Worm (Caenorhabditis elegans) whole organism, L4 larva: ENCODE results near the gene F56C9.10.

Experiments
- F26F4.8 ChIP-seq: fragments of 200-800 bp; sonication (Bioruptor generic); conservative IDR thresholded peaks from 2 replicates; pipeline ENCODE4 v1.3.6; 2022; ENCODE audit warnings: missing genetic modification characterization, missing compliant biosample characterization
- F44E2.7 ChIP-seq: fragments of 200-800 bp; sonication (Bioruptor generic); IDR thresholded peaks from 2 replicates; pipeline ENCODE4 v2.1.2; 2022; ENCODE audit warnings: missing genetic modification characterization, missing compliant biosample characterization
- R02D3.7 ChIP-seq: fragments of 150-350 bp; sonication (generic microtip); optimal IDR thresholded peaks from 3 replicates; lab custom pipeline; 2014; ENCODE audit warnings: missing biosample characterization, missing genetic modification characterization
- T20F7.1 ChIP-seq: fragments of 200-800 bp; sonication (Bioruptor generic); optimal IDR thresholded peaks from 2 replicates; lab custom pipeline; 2018; ENCODE audit warnings: mild to moderate bottlenecking, missing genetic modification characterization, missing compliant biosample characterization
- T26A8.4 ChIP-seq: fragments of 200-800 bp; sonication (Bioruptor generic); IDR thresholded peaks from 2 replicates; pipeline ENCODE4 v1.3.6; 2022; ENCODE audit warnings: missing genetic modification characterization, missing compliant biosample characterization
- Y75B8A.6 ChIP-seq: fragments of 200-800 bp; sonication (Bioruptor generic); IDR thresholded peaks from 2 replicates; pipeline ENCODE4 v1.3.6; 2022; ENCODE audit warnings: missing genetic modification reagents, missing genetic modification characterization, missing compliant biosample characterization
- ZK337.2 ChIP-seq: fragments of 200-800 bp; sonication (Bioruptor generic); IDR thresholded peaks from 2 replicates; pipeline ENCODE4 v1.3.6; 2022; ENCODE audit warnings: missing genetic modification reagents, missing genetic modification characterization, missing compliant biosample characterization
- ZK546.5 ChIP-seq, 2 experiments: sonication (generic microtip); optimal IDR thresholded peaks; 2 replicates each; lab custom pipeline; 2017; ENCODE audit warnings: missing biosample characterization in 2 of 2, missing genetic modification characterization in 2 of 2
- aha-1 ChIP-seq: fragments of 150-350 bp; peaks from one replicate; lab custom pipeline; 2014; ENCODE audit warnings: missing biosample characterization, missing genetic modification characterization
- ama-1 ChIP-seq: fragments of 150-350 bp; optimal IDR thresholded peaks from 2 replicates; lab custom pipeline; 2014; ENCODE audit warnings: inconsistent platforms, mixed read lengths
- ceh-20 ChIP-seq: fragments of 200-800 bp; sonication (Bioruptor generic); IDR thresholded peaks from 2 replicates; pipeline ENCODE4 v1.3.6; 2022; ENCODE audit warnings: missing genetic modification reagents, missing genetic modification characterization, missing compliant biosample characterization
- ceh-28 ChIP-seq: fragments of 150-350 bp; optimal IDR thresholded peaks from 2 replicates; lab custom pipeline; 2014; ENCODE audit warnings: missing biosample characterization, missing genetic modification reagents, missing genetic modification characterization
- ceh-62 ChIP-seq: sonication (generic microtip); optimal IDR thresholded peaks from 2 replicates; lab custom pipeline; 2017; ENCODE audit warnings: missing biosample characterization, missing genetic modification characterization
- ces-1 ChIP-seq: fragments of 150-350 bp; sonication (generic microtip); optimal IDR thresholded peaks from 4 replicates; lab custom pipeline; 2014; ENCODE audit warnings: missing biosample characterization, missing genetic modification reagents, missing genetic modification characterization
- cey-2 ChIP-seq: sonication (generic microtip); optimal IDR thresholded peaks from 3 replicates; lab custom pipeline; 2017; ENCODE audit warnings: missing genetic modification characterization, mild to moderate bottlenecking, missing compliant biosample characterization, antibody characterized with exemption, borderline replicate concordance; ENCODE audit not compliant: insufficient read depth
- daf-12 ChIP-seq: fragments of 150-350 bp; optimal IDR thresholded peaks from 2 replicates; lab custom pipeline; 2014; ENCODE audit warnings: missing biosample characterization, missing genetic modification reagents, missing genetic modification characterization
- daf-16 ChIP-seq, 3 experiments: sonication (generic microtip); optimal IDR thresholded peaks; 2 replicates each; lab custom pipeline; 2016 to 2017; ENCODE audit warnings: missing genetic modification characterization in 3 of 3, missing genetic modification reagents in 3 of 3, mild to moderate bottlenecking in 2 of 3, missing compliant biosample characterization in 2 of 3, missing biosample characterization in 1 of 3, moderate library complexity in 1 of 3
- dmd-8 ChIP-seq: fragments of 200-800 bp; sonication (Bioruptor generic); IDR thresholded peaks from 2 replicates; pipeline ENCODE4 v1.3.6; 2022; ENCODE audit warnings: missing genetic modification characterization, missing compliant biosample characterization
- dmd-9 ChIP-seq: fragments of 200-800 bp; sonication (Bioruptor generic); IDR thresholded peaks from 2 replicates; pipeline ENCODE4 v1.3.6; 2022; ENCODE audit warnings: missing genetic modification reagents, missing genetic modification characterization, missing compliant biosample characterization
- duxl-1 ChIP-seq: sonication (generic microtip); optimal IDR thresholded peaks from 2 replicates; lab custom pipeline; 2016; ENCODE audit warnings: mild to moderate bottlenecking, missing genetic modification characterization, moderate library complexity, missing compliant biosample characterization; ENCODE audit not compliant: poor library complexity
- egl-43 ChIP-seq: fragments of 200-800 bp; sonication (Bioruptor generic); IDR thresholded peaks from 2 replicates; pipeline ENCODE4 v1.3.6; 2022; ENCODE audit warnings: missing genetic modification reagents, missing genetic modification characterization, missing compliant biosample characterization
- fos-1 ChIP-seq: fragments of 150-350 bp; optimal IDR thresholded peaks from 2 replicates; lab custom pipeline; 2014; ENCODE audit warnings: missing biosample characterization, missing genetic modification characterization
- gei-8 ChIP-seq: fragments of 200-800 bp; sonication (Bioruptor generic); optimal IDR thresholded peaks from 2 replicates; lab custom pipeline; 2018; ENCODE audit warnings: mild to moderate bottlenecking, missing genetic modification characterization, missing compliant biosample characterization
- hlh-11 ChIP-seq: fragments of 200-800 bp; sonication (Bioruptor generic); optimal IDR thresholded peaks from 2 replicates; lab custom pipeline; 2018; ENCODE audit warnings: mild to moderate bottlenecking, missing genetic modification characterization, missing compliant biosample characterization
- hmg-1.1 ChIP-seq: fragments of 200-800 bp; sonication (Bioruptor generic); IDR thresholded peaks from 2 replicates; pipeline ENCODE4 v1.3.6; 2022; ENCODE audit warnings: missing genetic modification reagents, missing genetic modification characterization, missing compliant biosample characterization
- jun-1 ChIP-seq: fragments of 150-350 bp; optimal IDR thresholded peaks from 2 replicates; lab custom pipeline; 2014; ENCODE audit warnings: missing biosample characterization, missing genetic modification reagents, missing genetic modification characterization
- lin-13 ChIP-seq: fragments of 150-350 bp; optimal IDR thresholded peaks from 2 replicates; lab custom pipeline; 2014; ENCODE audit warnings: missing biosample characterization, missing genetic modification reagents, missing genetic modification characterization
- lin-38 ChIP-seq: fragments of 200-800 bp; sonication (Bioruptor generic); IDR thresholded peaks from 2 replicates; pipeline ENCODE4 v1.3.6; 2022; ENCODE audit warnings: missing genetic modification reagents, missing genetic modification characterization, missing compliant biosample characterization
- lin-39 ChIP-seq: fragments of 150-350 bp; optimal IDR thresholded peaks from 2 replicates; lab custom pipeline; 2014; ENCODE audit warnings: missing biosample characterization, missing genetic modification reagents, missing genetic modification characterization
- lsy-2 ChIP-seq, 2 experiments: fragments of 150-350 bp in 1 of 2; sonication (generic microtip) in 1 of 2; optimal IDR thresholded peaks; 2 replicates each; lab custom pipeline; 2014 to 2017; ENCODE audit warnings: missing biosample characterization in 2 of 2, missing genetic modification characterization in 2 of 2
- mdl-1 ChIP-seq, 2 experiments: fragments of 150-350 bp in 1 of 2; sonication (generic microtip) in 1 of 2; optimal IDR thresholded peaks; 2 replicates each; lab custom pipeline; 2014 to 2017; ENCODE audit warnings: missing biosample characterization in 2 of 2, missing genetic modification characterization in 2 of 2
- mep-1 ChIP-seq: fragments of 150-350 bp; sonication (generic microtip); optimal IDR thresholded peaks from 3 replicates; lab custom pipeline; 2014; ENCODE audit warnings: missing biosample characterization, missing genetic modification characterization
- mes-2 ChIP-seq: sonication (generic microtip); optimal IDR thresholded peaks from 2 replicates; lab custom pipeline; 2016; ENCODE audit warnings: missing genotype, mild to moderate bottlenecking, missing genetic modification characterization, missing compliant biosample characterization; ENCODE audit not compliant: poor library complexity, severe bottlenecking
- nhr-10 ChIP-seq: fragments of 150-350 bp; optimal IDR thresholded peaks from 2 replicates; lab custom pipeline; 2014; ENCODE audit warnings: missing biosample characterization, missing genetic modification characterization
- nhr-102 ChIP-seq: sonication (generic microtip); optimal IDR thresholded peaks from 2 replicates; lab custom pipeline; 2016; ENCODE audit warnings: mild to moderate bottlenecking, missing genetic modification characterization, moderate library complexity, missing compliant biosample characterization
- nhr-25 ChIP-seq: sonication (generic microtip); optimal IDR thresholded peaks from 2 replicates; lab custom pipeline; 2017; ENCODE audit warnings: missing genetic modification characterization, mild to moderate bottlenecking, missing compliant biosample characterization, antibody characterized with exemption, moderate library complexity, borderline replicate concordance; ENCODE audit not compliant: insufficient read depth
- nhr-42 ChIP-seq: fragments of 200-800 bp; sonication (Bioruptor generic); IDR thresholded peaks from 2 replicates; pipeline ENCODE4 v1.3.6; 2022; ENCODE audit warnings: missing genetic modification characterization, missing compliant biosample characterization
- nhr-48 ChIP-seq: sonication (generic microtip); optimal IDR thresholded peaks from 2 replicates; lab custom pipeline; 2016; ENCODE audit warnings: mild to moderate bottlenecking, missing genetic modification characterization, missing compliant biosample characterization
- nhr-77 ChIP-seq: fragments of 150-350 bp; optimal IDR thresholded peaks from 2 replicates; lab custom pipeline; 2014; ENCODE audit warnings: missing biosample characterization, missing genetic modification characterization
- sdz-12 ChIP-seq: fragments of 200-800 bp; sonication (Bioruptor generic); optimal IDR thresholded peaks from 2 replicates; lab custom pipeline; 2018; ENCODE audit warnings: mild to moderate bottlenecking, missing genetic modification characterization, missing compliant biosample characterization
- set-16 ChIP-seq: fragments of 200-800 bp; sonication (Bioruptor generic); IDR thresholded peaks from 2 replicates; pipeline ENCODE4 v1.3.6; 2022; ENCODE audit warnings: missing genetic modification reagents, missing genetic modification characterization, missing compliant biosample characterization
- snpc-1.2 ChIP-seq: fragments of 200-800 bp; sonication (Bioruptor generic); IDR thresholded peaks from 2 replicates; pipeline ENCODE4 v1.3.6; 2022; ENCODE audit warnings: missing genetic modification reagents, missing genetic modification characterization, missing compliant biosample characterization
- spr-1 ChIP-seq: sonication (generic microtip); optimal IDR thresholded peaks from 2 replicates; lab custom pipeline; 2016; ENCODE audit warnings: mild to moderate bottlenecking, missing genetic modification characterization, missing compliant biosample characterization
- spr-3 ChIP-seq: fragments of 200-800 bp; sonication (Bioruptor generic); optimal IDR thresholded peaks from 2 replicates; lab custom pipeline; 2018; ENCODE audit warnings: mild to moderate bottlenecking, missing genetic modification characterization, missing compliant biosample characterization
- tag-97 ChIP-seq: fragments of 200-800 bp; sonication (Bioruptor generic); IDR thresholded peaks from 2 replicates; pipeline ENCODE4 v1.3.6; 2022; ENCODE audit warnings: missing genetic modification characterization, missing compliant biosample characterization
- tra-1 ChIP-seq: fragments of 200-800 bp; sonication (Bioruptor generic); IDR thresholded peaks from 2 replicates; pipeline ENCODE4 v1.3.6; 2022; ENCODE audit warnings: missing genetic modification reagents, missing genetic modification characterization, missing compliant biosample characterization
- unc-39 ChIP-seq: sonication (generic microtip); optimal IDR thresholded peaks from 2 replicates; lab custom pipeline; 2017; ENCODE audit warnings: missing biosample characterization, missing genetic modification characterization
- zfp-3 ChIP-seq: fragments of 200-800 bp; sonication (Bioruptor generic); conservative IDR thresholded peaks from 2 replicates; pipeline ENCODE4 v1.3.6; 2022; ENCODE audit warnings: missing genetic modification reagents, missing genetic modification characterization, missing compliant biosample characterization
- zip-2 ChIP-seq: fragments of 150-350 bp; optimal IDR thresholded peaks from 2 replicates; lab custom pipeline; 2014; ENCODE audit warnings: missing biosample characterization, missing genetic modification characterization
- ztf-11 ChIP-seq: fragments of 150-350 bp; optimal IDR thresholded peaks from 2 replicates; lab custom pipeline; 2014; ENCODE audit warnings: missing biosample characterization, missing genetic modification characterization

F56C9.10 gene

ce11 chrIII:7338693-7339092 is 3.6 kb upstream of the F56C9.10 start, which contains the start of gene kap-1:
Gene kap-1 (plus strand): TSS chrIII:7338835.
- TF ChIP-seq ces-1 (no peak), lsy-2 (tag; optimal IDR thresholded peaks at IDR 0.05; lab: Kevin White, UChicago) (peak in 1 of 2 experiments; percentile 33), ceh-28 (no peak), jun-1 (tag; lab: Kevin White, UChicago) (no peak), dmd-9 (GFP tag; lab: Robert Waterston, UW) (no peak), ceh-62 (no peak), ZK337.2 (GFP tag; lab: Robert Waterston, UW) (0 out of 2 replicates have a peak, but pooled peaks have one; percentile 37), tag-97 (GFP tag; lab: Robert Waterston, UW) (no peak), aha-1 (no peak), mep-1 (peak; percentile 32), tra-1 (GFP tag; lab: Robert Waterston, UW) (0 out of 2 replicates have a peak, but pooled peaks have one; percentile 5), spr-1 (tag; lab: Kevin White, UChicago) (no peak), zfp-3 (GFP tag; lab: Robert Waterston, UW) (no peak; the same call in 1 of the 2 replicates), R02D3.7 (tag; lab: Kevin White, UChicago) (no peak), daf-16 (GFP tag; optimal IDR thresholded peaks at IDR 0.05; lab: Kevin White, UChicago) (peak in 1 of 2 experiments; percentile 12), daf-16 (tag; optimal IDR thresholded peaks at IDR 0.05; lab: Kevin White, UChicago) (peak; percentile 18), nhr-10 (tag; lab: Kevin White, UChicago) (no peak), ceh-20 (GFP tag; lab: Robert Waterston, UW) (no peak), mes-2 (tag; lab: Kevin White, UChicago) (peak; percentile 20), F26F4.8 (no peak), nhr-42 (GFP tag; lab: Robert Waterston, UW) (no peak), T26A8.4 (GFP tag; lab: Robert Waterston, UW) (0 out of 2 replicates have a peak, but pooled peaks have one; percentile 26), ama-1 (lab: Kevin White, UChicago) (peak; percentile 75), cey-2 (no peak), zip-2 (tag; lab: Kevin White, UChicago) (no peak), hlh-11 (tag; lab: Kevin White, UChicago) (peak; percentile 11), lin-13 (GFP tag; lab: Kevin White, UChicago) (no peak), T20F7.1 (GFP tag; lab: Kevin White, UChicago) (peak; percentile 18), ZK546.5 (tag; optimal IDR thresholded peaks at IDR 0.05; lab: Kevin White, UChicago) (no peak), dmd-8 (no peak), hmg-1.1 (0 out of 2 replicates have a peak, but pooled peaks have one; percentile 36), spr-3 (GFP tag; lab: Kevin White, UChicago) (peak; percentile 29), lin-38 (GFP tag; lab: Robert Waterston, UW) (0 out of 2 replicates have a peak, but pooled peaks have one; percentile 21), F44E2.7 (GFP tag; lab: Robert Waterston, UW) (0 out of 2 replicates have a peak, but pooled peaks have one; percentile 50), lin-39 (no peak), mdl-1 (tag; optimal IDR thresholded peaks at IDR 0.05; lab: Kevin White, UChicago) (no peak), ztf-11 (no peak), Y75B8A.6 (GFP tag; lab: Robert Waterston, UW) (peak; percentile 3; the same call in 1 of the 2 replicates), nhr-77 (tag; lab: Kevin White, UChicago) (no peak), duxl-1 (tag; lab: Kevin White, UChicago) (peak; percentile 13), nhr-102 (tag; lab: Kevin White, UChicago) (peak; percentile 29), gei-8 (peak; percentile 13), fos-1 (tag; lab: Kevin White, UChicago) (no peak), unc-39 (tag; lab: Kevin White, UChicago) (no peak), nhr-25 (tag; lab: Kevin White, UChicago) (no peak), snpc-1.2 (GFP tag; lab: Robert Waterston, UW) (0 out of 2 replicates have a peak, but pooled peaks have one; percentile 11), egl-43 (GFP tag; lab: Robert Waterston, UW) (peak; percentile 64), nhr-48 (tag; lab: Kevin White, UChicago) (peak; percentile 22), daf-12 (tag; lab: Kevin White, UChicago) (no peak), sdz-12 (GFP tag; lab: Kevin White, UChicago) (peak; percentile 26), set-16 (GFP tag; lab: Robert Waterston, UW) (no peak)
